Fruit fly (Drosophila melanogaster) whole organism, prepupa: Measurements from ENCODE around the gene GABPI.
A peak's percentile ranks its signal among the peaks of the same experiment; 100 is the strongest.

Experiments used
- Blimp-1 ChIP-seq: fragments of 200-800 bp; sonication (Bioruptor generic); optimal IDR thresholded peaks from 3 replicates; lab custom pipeline; 2017; ENCODE audit warnings: missing biosample characterization, missing genetic modification characterization, mild to moderate bottlenecking, moderate library complexity, missing genetic modification reagents
- CG16779 ChIP-seq: fragments of 200-800 bp; sonication (Bioruptor generic); optimal IDR thresholded peaks from 3 replicates; lab custom pipeline; 2017; ENCODE audit warnings: missing biosample characterization, mild to moderate bottlenecking, missing genetic modification characterization
- CG34406 ChIP-seq: fragments of 200-800 bp; sonication (Bioruptor generic); optimal IDR thresholded peaks from 3 replicates; lab custom pipeline; 2016; ENCODE audit warnings: missing biosample characterization, missing genetic modification characterization
- Eip78C ChIP-seq: fragments of 200-800 bp; sonication (Bioruptor generic); peaks from one replicate; lab custom pipeline; 2016; ENCODE audit warnings: missing biosample characterization, missing genetic modification characterization
- Ets96B ChIP-seq: fragments of 200-800 bp; optimal IDR thresholded peaks from 2 replicates; lab custom pipeline; 2019; ENCODE audit warnings: missing biosample characterization, mild to moderate bottlenecking, missing genetic modification characterization, moderate library complexity
- Hr39 ChIP-seq: fragments of 200-800 bp; sonication (Bioruptor generic); optimal IDR thresholded peaks from 2 replicates; lab custom pipeline; 2016; ENCODE audit warnings: missing biosample characterization, missing genetic modification characterization
- Hr4 ChIP-seq: fragments of 200-800 bp; sonication (Bioruptor generic); optimal IDR thresholded peaks from 3 replicates; lab custom pipeline; 2016; ENCODE audit warnings: missing biosample characterization, missing genetic modification characterization
- OdsH ChIP-seq: fragments of 200-800 bp; sonication (Bioruptor generic); optimal IDR thresholded peaks from 3 replicates; lab custom pipeline; 2016; ENCODE audit warnings: missing biosample characterization, missing genetic modification characterization
- Sox102F ChIP-seq: fragments of 200-800 bp; sonication (Bioruptor generic); optimal IDR thresholded peaks from 2 replicates; lab custom pipeline; 2016; ENCODE audit warnings: missing biosample characterization, mild to moderate bottlenecking, missing genetic modification characterization
- dac ChIP-seq: fragments of 200-800 bp; sonication (Bioruptor generic); optimal IDR thresholded peaks from 2 replicates; lab custom pipeline; 2017; ENCODE audit warnings: missing biosample characterization, mild to moderate bottlenecking, missing genetic modification characterization
- esn ChIP-seq: fragments of 200-800 bp; sonication (Bioruptor generic); optimal IDR thresholded peaks from 2 replicates; lab custom pipeline; 2016; ENCODE audit warnings: missing biosample characterization, mild to moderate bottlenecking, missing genetic modification characterization, moderate library complexity
- fd59A ChIP-seq: fragments of 200-800 bp; sonication (Bioruptor generic); optimal IDR thresholded peaks from 2 replicates; lab custom pipeline; 2017; ENCODE audit warnings: missing biosample characterization, mild to moderate bottlenecking, missing genetic modification characterization, missing genetic modification reagents
- net ChIP-seq: fragments of 200-800 bp; sonication (Bioruptor generic); optimal IDR thresholded peaks from 3 replicates; lab custom pipeline; 2016; ENCODE audit warnings: missing biosample characterization, missing genetic modification characterization
- salr ChIP-seq, 2 experiments: fragments of 200-800 bp; sonication (Bioruptor generic); optimal IDR thresholded peaks; 3 replicates each; lab custom pipeline; 2016 to 2018; ENCODE audit warnings: missing biosample characterization in 2 of 2, missing genetic modification characterization in 2 of 2, mild to moderate bottlenecking in 1 of 2

dm6 chr2L:3003399-3003798 is 26.9 kb upstream of the GABPI start:
- TF ChIP-seq Blimp-1 = no peak
- TF ChIP-seq Eip78C = peak; percentile 86
- TF ChIP-seq fd59A = no peak
- TF ChIP-seq salr (GFP tag; optimal IDR thresholded peaks at IDR 0.05; lab: Kevin White, UChicago) = peak in 1 of 2 experiments; percentile 60
- TF ChIP-seq CG16779 (tag; lab: Kevin White, UChicago) = no peak
- no peak for TF ChIP-seq esn
- no peak for TF ChIP-seq Ets96B (tag; lab: Kevin White, UChicago)
- peak; percentile 28 for TF ChIP-seq net (GFP tag; lab: Kevin White, UChicago)
- peak; percentile 49 for TF ChIP-seq OdsH (GFP tag; lab: Kevin White, UChicago)
- peak; percentile 8 for TF ChIP-seq CG34406
- TF ChIP-seq Sox102F = no peak
- TF ChIP-seq Hr39 (GFP tag; lab: Kevin White, UChicago) = no peak
- peak; percentile 93 for TF ChIP-seq Hr4 (GFP tag; lab: Kevin White, UChicago)
- peak; percentile 69 for TF ChIP-seq dac
